Fruit fly (Drosophila melanogaster): ENCODE measurements around the gene CtIP.
A peak's percentile ranks its signal among the peaks of the same experiment; 100 is the strongest.

Gene CtIP

dm6 chr3L:20444815-20445519 lies 8.9 kb downstream of the CtIP start (continued):
- TF ChIP-seq CG8388 (GFP tag; optimal IDR thresholded peaks at IDR 0.05), result peak; percentile 83
- no peak for TF ChIP-seq abd-A (tag; optimal IDR thresholded peaks at IDR 0.05)
- peak; percentile 84 for TF ChIP-seq BtbVII (GFP tag; optimal IDR thresholded peaks at IDR 0.05)
- TF ChIP-seq Bgb (GFP tag; IDR thresholded peaks at IDR 0.05; ENCODE audit: partially characterized antibody), result 0 out of 2 replicates have a peak, but pooled peaks have one; percentile 21
- TF ChIP-seq croc (GFP tag; conservative IDR thresholded peaks at IDR 0.05), result peak; percentile 75
- TF ChIP-seq CG10979 (tag; optimal IDR thresholded peaks at IDR 0.05), result peak; percentile 85
- TF ChIP-seq CG13424 (tag; optimal IDR thresholded peaks at IDR 0.05), result peak; percentile 82
- no peak for TF ChIP-seq Doc3 (GFP tag; IDR thresholded peaks at IDR 0.05; ENCODE audit: partially characterized antibody)
- peak; percentile 96 for TF ChIP-seq vvl (GFP tag; IDR thresholded peaks at IDR 0.05)
- TF ChIP-seq Opbp (GFP tag; IDR thresholded peaks at IDR 0.05; ENCODE audit: partially characterized antibody), result no peak
- peak; percentile 94 for TF ChIP-seq sens (GFP tag)
- peak; percentile 33 for TF ChIP-seq nom (GFP tag; optimal IDR thresholded peaks at IDR 0.05)
- peak; percentile 90 for TF ChIP-seq seq (GFP tag; IDR thresholded peaks at IDR 0.05)
- peak; percentile 75 for TF ChIP-seq onecut (GFP tag; IDR thresholded peaks at IDR 0.05)
- TF ChIP-seq pzg (GFP tag; optimal IDR thresholded peaks at IDR 0.05), result peak; percentile 0
- TF ChIP-seq Hsf (GFP tag; optimal IDR thresholded peaks at IDR 0.05), result peak; percentile 58
- peak; percentile 80 for TF ChIP-seq CG11696 (GFP tag; IDR thresholded peaks at IDR 0.05)
- TF ChIP-seq wdn (GFP tag; IDR thresholded peaks at IDR 0.05), result peak; percentile 81
- no peak for TF ChIP-seq sc (optimal IDR thresholded peaks at IDR 0.05)
- peak; percentile 68 for TF ChIP-seq sc (GFP tag; optimal IDR thresholded peaks at IDR 0.05)
- no peak for TF ChIP-seq usp (GFP tag; optimal IDR thresholded peaks at IDR 0.05)
- peak; percentile 71 for TF ChIP-seq trem (tag; optimal IDR thresholded peaks at IDR 0.05)
- peak; percentile 77 for TF ChIP-seq Hr3 (GFP tag; optimal IDR thresholded peaks at IDR 0.05)
- peak; percentile 68 for TF ChIP-seq CG6683 (GFP tag; optimal IDR thresholded peaks at IDR 0.05)
- no peak for TF ChIP-seq Side (GFP tag; optimal IDR thresholded peaks at IDR 0.05)
- TF ChIP-seq stwl (tag; optimal IDR thresholded peaks at IDR 0.05), result no peak
- peak; percentile 68 for TF ChIP-seq gt (GFP tag; IDR thresholded peaks at IDR 0.05)
- peak; percentile 92 for TF ChIP-seq CG17361 (GFP tag; IDR thresholded peaks at IDR 0.05)
- no peak for TF ChIP-seq CG16813 (GFP tag; IDR thresholded peaks at IDR 0.05; ENCODE audit: partially characterized antibody)
- TF ChIP-seq aop (GFP tag; IDR thresholded peaks at IDR 0.05), result peak; percentile 76
- TF ChIP-seq ATbp (GFP tag; optimal IDR thresholded peaks at IDR 0.05), result peak; percentile 83
- TF ChIP-seq tgo (GFP tag; IDR thresholded peaks at IDR 0.05), result peak; percentile 91
- peak; percentile 47 for TF ChIP-seq Nf-YC (tag; optimal IDR thresholded peaks at IDR 0.05)
- peak; percentile 53 for TF ChIP-seq sug (tag; optimal IDR thresholded peaks at IDR 0.05)
- peak; percentile 74 for TF ChIP-seq CG17612 (GFP tag; IDR thresholded peaks at IDR 0.05)
- TF ChIP-seq jing (GFP tag; optimal IDR thresholded peaks at IDR 0.05), result peak; percentile 53
- TF ChIP-seq CG1529 (GFP tag; optimal IDR thresholded peaks at IDR 0.05), result peak; percentile 68
- no peak for TF ChIP-seq B-H2 (GFP tag; optimal IDR thresholded peaks at IDR 0.05)
- peak; percentile 90 for TF ChIP-seq ara (GFP tag; IDR thresholded peaks at IDR 0.05)
- TF ChIP-seq MTF-1 (GFP tag; optimal IDR thresholded peaks at IDR 0.05; ENCODE audit: borderline replicate concordance), result peak; percentile 75
- no peak for TF ChIP-seq zf30C (GFP tag; optimal IDR thresholded peaks at IDR 0.05)
- TF ChIP-seq CG15601 (tag; optimal IDR thresholded peaks at IDR 0.05), result peak; percentile 62
- TF ChIP-seq Blimp-1 (GFP tag; optimal IDR thresholded peaks at IDR 0.05), result peak; percentile 85
- no peak for TF ChIP-seq slp2 (GFP tag; optimal IDR thresholded peaks at IDR 0.05)
- no peak for TF ChIP-seq CG7745 (tag; optimal IDR thresholded peaks at IDR 0.05)
- TF ChIP-seq Dad (GFP tag; optimal IDR thresholded peaks at IDR 0.05), result peak; percentile 42
- TF ChIP-seq Dip2 (GFP tag; IDR thresholded peaks at IDR 0.05), result peak; percentile 30; the same call in 1 of the 2 replicates
- TF ChIP-seq HmgZ (tag; optimal IDR thresholded peaks at IDR 0.05), result peak; percentile 74
- peak; percentile 57 for TF ChIP-seq CG8281 (tag; optimal IDR thresholded peaks at IDR 0.05)
